Worm (Caenorhabditis elegans): ENCODE results near the gene tbb-4.

The tbb-4 gene

ce11 chrX:9467573-9467972, 30.9 kb upstream of the tbb-4 start:
- peak; percentile 60 for TF ChIP-seq pha-4 (tag; optimal IDR thresholded peaks at IDR 0.05)
- peak; percentile 41 for TF ChIP-seq nhr-77 (tag; optimal IDR thresholded peaks at IDR 0.05)
- peak; percentile 55 for TF ChIP-seq nhr-23 (tag; optimal IDR thresholded peaks at IDR 0.05)
- TF ChIP-seq unc-62 (GFP tag; optimal IDR thresholded peaks at IDR 0.05), result no peak
- peak; percentile 41 for TF ChIP-seq nfya-1 (tag; optimal IDR thresholded peaks at IDR 0.05; ENCODE audit: insufficient read depth)
- TF ChIP-seq egl-5 (tag; optimal IDR thresholded peaks at IDR 0.05), result peak; percentile 78
- TF ChIP-seq ztf-11 (tag; optimal IDR thresholded peaks at IDR 0.05), result no peak
- peak; percentile 55 for TF ChIP-seq ceh-82 (tag; optimal IDR thresholded peaks at IDR 0.05)
- no peak for TF ChIP-seq nhr-237 (tag; optimal IDR thresholded peaks at IDR 0.05)
- TF ChIP-seq mml-1 (tag; optimal IDR thresholded peaks at IDR 0.05), result no peak
- TF ChIP-seq lin-15B (tag; optimal IDR thresholded peaks at IDR 0.05), result peak; percentile 18
- peak; percentile 59 for TF ChIP-seq jun-1 (tag; optimal IDR thresholded peaks at IDR 0.05)
- TF ChIP-seq elt-1 (tag; optimal IDR thresholded peaks at IDR 0.05), result peak; percentile 21
- TF ChIP-seq egl-27 (tag; optimal IDR thresholded peaks at IDR 0.05), result peak; percentile 66
- peak; percentile 17 for TF ChIP-seq skn-1 (tag; optimal IDR thresholded peaks at IDR 0.05)
- TF ChIP-seq tbx-2 (tag; optimal IDR thresholded peaks at IDR 0.05), result peak; percentile 77
- TF ChIP-seq R02D3.7 (tag; optimal IDR thresholded peaks at IDR 0.05), result peak; percentile 25
- peak; percentile 40 for TF ChIP-seq lin-39 (tag; optimal IDR thresholded peaks at IDR 0.05)
- peak; percentile 44 for TF ChIP-seq ceh-28 (tag; optimal IDR thresholded peaks at IDR 0.05)
- TF ChIP-seq snpc-4 (tag; optimal IDR thresholded peaks at IDR 0.05), result peak; percentile 25
- peak; percentile 19 for TF ChIP-seq ztf-4 (tag; optimal IDR thresholded peaks at IDR 0.05)
- TF ChIP-seq fos-1 (tag; optimal IDR thresholded peaks at IDR 0.05), result peak; percentile 27
- peak; percentile 91 for TF ChIP-seq nhr-43 (tag; optimal IDR thresholded peaks at IDR 0.05; ENCODE audit: poor library complexity, severe bottlenecking)
- TF ChIP-seq hmg-11 (tag; optimal IDR thresholded peaks at IDR 0.05), result peak; percentile 94
- peak in 1 of 2 experiments; percentile 66 for TF ChIP-seq eor-1 (tag; optimal IDR thresholded peaks at IDR 0.05)
- peak; percentile 45 for TF ChIP-seq nhr-25 (tag; optimal IDR thresholded peaks at IDR 0.05)
- TF ChIP-seq daf-12 (tag; optimal IDR thresholded peaks at IDR 0.05), result no peak
- no peak for TF ChIP-seq ama-1 (optimal IDR thresholded peaks at IDR 0.05)
- peak; percentile 76 for TF ChIP-seq lsy-12 (tag; optimal IDR thresholded peaks at IDR 0.05)

- TF ChIP-seq nfya-1 (tag; optimal IDR thresholded peaks at IDR 0.05; ENCODE audit: insufficient read depth), result peak; percentile 98
- peak; percentile 3 for TF ChIP-seq sea-2 (GFP tag; optimal IDR thresholded peaks at IDR 0.05)
- peak; percentile 99 for TF ChIP-seq fkh-2 (tag; optimal IDR thresholded peaks at IDR 0.05)
- TF ChIP-seq nhr-11 (tag; optimal IDR thresholded peaks at IDR 0.05), result peak; percentile 98
- TF ChIP-seq lin-39 (tag; optimal IDR thresholded peaks at IDR 0.05), result peak; percentile 96
- TF ChIP-seq elt-3 (tag; optimal IDR thresholded peaks at IDR 0.05), result peak; percentile 96 to 98 (median 97)
- TF ChIP-seq lin-15B (tag; optimal IDR thresholded peaks at IDR 0.05), result peak; percentile 63
- TF ChIP-seq fos-1 (tag; optimal IDR thresholded peaks at IDR 0.05), result peak; percentile 97
- TF ChIP-seq nhr-237 (tag; optimal IDR thresholded peaks at IDR 0.05), result peak; percentile 98
- TF ChIP-seq nhr-28 (tag; optimal IDR thresholded peaks at IDR 0.05), result peak; percentile 100
- TF ChIP-seq ceh-82 (tag; optimal IDR thresholded peaks at IDR 0.05), result peak; percentile 97
- peak; percentile 90 for TF ChIP-seq pqm-1 (tag; optimal IDR thresholded peaks at IDR 0.05)
- peak; percentile 97 for TF ChIP-seq lsy-12 (tag; optimal IDR thresholded peaks at IDR 0.05)
- peak; percentile 51 for TF ChIP-seq nhr-67 (tag; optimal IDR thresholded peaks at IDR 0.05)
- peak; percentile 75 for TF ChIP-seq unc-39 (tag; optimal IDR thresholded peaks at IDR 0.05)
- TF ChIP-seq nhr-23 (tag; optimal IDR thresholded peaks at IDR 0.05), result peak; percentile 99
- TF ChIP-seq mml-1 (tag; optimal IDR thresholded peaks at IDR 0.05), result no peak
- TF ChIP-seq ama-1 (optimal IDR thresholded peaks at IDR 0.05), result no peak
- TF ChIP-seq pha-4 (tag; optimal IDR thresholded peaks at IDR 0.05), result peak; percentile 99
- TF ChIP-seq elt-1 (tag; optimal IDR thresholded peaks at IDR 0.05), result peak; percentile 89
- peak; percentile 100 for TF ChIP-seq jun-1 (tag; optimal IDR thresholded peaks at IDR 0.05)
- TF ChIP-seq ceh-9 (tag; optimal IDR thresholded peaks at IDR 0.05), result no peak
- peak; percentile 97 for TF ChIP-seq unc-62 (GFP tag; optimal IDR thresholded peaks at IDR 0.05)
- TF ChIP-seq tbx-2 (tag; optimal IDR thresholded peaks at IDR 0.05), result peak; percentile 99
- TF ChIP-seq snpc-4 (tag; optimal IDR thresholded peaks at IDR 0.05), result peak; percentile 94
- TF ChIP-seq daf-12 (tag; optimal IDR thresholded peaks at IDR 0.05), result peak; percentile 88
- peak; percentile 28 for TF ChIP-seq nhr-12 (tag; optimal IDR thresholded peaks at IDR 0.05)
- TF ChIP-seq nhr-43 (tag; optimal IDR thresholded peaks at IDR 0.05; ENCODE audit: poor library complexity, severe bottlenecking), result peak; percentile 99
- TF ChIP-seq elt-2 (tag; optimal IDR thresholded peaks at IDR 0.05), result peak; percentile 90
- TF ChIP-seq skn-1 (tag; optimal IDR thresholded peaks at IDR 0.05), result peak; percentile 99
- peak; percentile 91 for TF ChIP-seq ztf-4 (tag; optimal IDR thresholded peaks at IDR 0.05)
- peak; percentile 72 for TF ChIP-seq ztf-11 (tag; optimal IDR thresholded peaks at IDR 0.05)
- TF ChIP-seq R02D3.7 (tag; optimal IDR thresholded peaks at IDR 0.05), result peak; percentile 94
- peak in 1 of 2 experiments; percentile 82 for TF ChIP-seq eor-1 (tag; optimal IDR thresholded peaks at IDR 0.05)
- peak; percentile 99 for TF ChIP-seq nhr-77 (tag; optimal IDR thresholded peaks at IDR 0.05)
- peak; percentile 100 for TF ChIP-seq fkh-10 (GFP tag; optimal IDR thresholded peaks at IDR 0.05)
- peak; percentile 93 for TF ChIP-seq zag-1 (tag; optimal IDR thresholded peaks at IDR 0.05)
- peak; percentile 100 for TF ChIP-seq ceh-28 (tag; optimal IDR thresholded peaks at IDR 0.05)
- TF ChIP-seq aly-2 (tag; optimal IDR thresholded peaks at IDR 0.05), result peak; percentile 99
- TF ChIP-seq nhr-25 (tag; optimal IDR thresholded peaks at IDR 0.05), result peak; percentile 96
- TF ChIP-seq nhr-76 (tag; optimal IDR thresholded peaks at IDR 0.05), result peak; percentile 89
- peak; percentile 75 for TF ChIP-seq ZK546.5 (tag; optimal IDR thresholded peaks at IDR 0.05)
- TF ChIP-seq ceh-16 (tag; optimal IDR thresholded peaks at IDR 0.05), result peak; percentile 82
- peak; percentile 99 for TF ChIP-seq egl-5 (tag; optimal IDR thresholded peaks at IDR 0.05)
- peak; percentile 79 for TF ChIP-seq mdl-1 (tag; optimal IDR thresholded peaks at IDR 0.05)
- TF ChIP-seq egl-27 (tag; optimal IDR thresholded peaks at IDR 0.05), result peak; percentile 93
- peak; percentile 99 for TF ChIP-seq hmg-11 (tag; optimal IDR thresholded peaks at IDR 0.05)
These were observed 29.0 kb upstream of the tbb-4 start for ce11 chrX:9465722-9466132.
